Worm (Caenorhabditis elegans) whole organism, late embryonic: Measurements from ENCODE around the gene srt-18.

Source experiments
- ama-1 ChIP-seq: fragments of 150-350 bp; optimal IDR thresholded peaks from 2 replicates; lab custom pipeline; 2014
- ceh-18 ChIP-seq: sonication (generic microtip); optimal IDR thresholded peaks from 2 replicates; lab custom pipeline; 2016; ENCODE audit warnings: missing genetic modification characterization, missing compliant biosample characterization
- hlh-30 ChIP-seq: sonication (generic microtip); optimal IDR thresholded peaks from 2 replicates; lab custom pipeline; 2017; ENCODE audit warnings: antibody characterized with exemption, missing genetic modification characterization, missing compliant biosample characterization; ENCODE audit not compliant: insufficient read depth
- pag-3 ChIP-seq: sonication (generic microtip); optimal IDR thresholded peaks from 2 replicates; lab custom pipeline; 2016; ENCODE audit warnings: missing compliant biosample characterization, missing genetic modification characterization, borderline replicate concordance
- pha-4 ChIP-seq: fragments of 150-350 bp; optimal IDR thresholded peaks from 2 replicates; lab custom pipeline; 2018; ENCODE audit warnings: missing biosample characterization, missing genetic modification reagents, missing genetic modification characterization
- sox-4 ChIP-seq: sonication (generic microtip); optimal IDR thresholded peaks from 2 replicates; lab custom pipeline; 2017; ENCODE audit warnings: mild to moderate bottlenecking, missing genetic modification characterization, inconsistent platforms, missing compliant biosample characterization
- unc-86 ChIP-seq: sonication (generic microtip); optimal IDR thresholded peaks from 2 replicates; lab custom pipeline; 2016; ENCODE audit warnings: missing genetic modification characterization, missing compliant biosample characterization
- zip-5 ChIP-seq: sonication (generic microtip); optimal IDR thresholded peaks from 2 replicates; lab custom pipeline; 2016; ENCODE audit warnings: missing genetic modification characterization, missing compliant biosample characterization

DNA sequence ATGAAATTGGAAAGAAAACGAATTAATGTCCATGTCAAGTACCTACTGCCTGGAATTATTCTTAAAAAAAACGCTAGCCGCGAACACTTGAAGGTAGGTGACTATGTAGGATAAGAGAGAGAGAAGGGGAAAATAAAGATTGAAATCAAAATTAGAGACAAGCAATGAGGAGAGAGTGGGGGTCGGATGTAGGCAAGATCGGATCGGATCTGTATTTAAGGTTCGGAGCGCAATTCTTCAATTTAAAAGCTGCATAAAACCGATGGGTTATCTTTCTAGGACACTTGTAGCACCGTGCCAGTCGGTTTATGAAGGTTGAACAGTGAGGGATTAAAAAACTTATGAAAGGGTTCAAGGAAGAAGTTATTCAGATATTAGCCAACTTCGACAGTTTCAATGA is 47.7 kb upstream of the srt-18 start:
- no peak for TF ChIP-seq hlh-30 (tag; lab: Kevin White, UChicago)
- TF ChIP-seq pag-3 (tag; lab: Kevin White, UChicago) = no peak
- TF ChIP-seq sox-4 (tag; lab: Kevin White, UChicago) = no peak
- no peak for TF ChIP-seq unc-86 (tag; lab: Kevin White, UChicago)
- no peak for TF ChIP-seq zip-5
- no peak for TF ChIP-seq ama-1 (lab: Kevin White, UChicago)
- TF ChIP-seq ceh-18 (tag; lab: Kevin White, UChicago) = no peak
- TF ChIP-seq pha-4 = no peak
